Worm (Caenorhabditis elegans) whole organism, L1 larva: ENCODE results near the gene ceeh-1.

ENCODE experiments used
- C04F5.9 ChIP-seq: sonication (generic microtip); optimal IDR thresholded peaks from 2 replicates; lab custom pipeline; 2016; ENCODE audit warnings: missing genetic modification characterization, missing compliant biosample characterization
- C16A3.4 ChIP-seq: fragments of 150-350 bp; optimal IDR thresholded peaks from 2 replicates; lab custom pipeline; 2014; ENCODE audit warnings: missing biosample characterization, missing genetic modification characterization
- C34B4.2 ChIP-seq: sonication (generic microtip); optimal IDR thresholded peaks from 2 replicates; lab custom pipeline; 2017; ENCODE audit warnings: mild to moderate bottlenecking, missing genetic modification characterization, missing compliant biosample characterization
- F16B12.6 ChIP-seq: fragments of 150-350 bp; optimal IDR thresholded peaks from 2 replicates; lab custom pipeline; 2014; ENCODE audit warnings: missing biosample characterization, missing genetic modification characterization
- Y116A8C.19 ChIP-seq: sonication (generic microtip); optimal IDR thresholded peaks from 2 replicates; lab custom pipeline; 2016; ENCODE audit warnings: missing compliant biosample characterization, missing genetic modification characterization, borderline replicate concordance
- aha-1 ChIP-seq: fragments of 150-350 bp; optimal IDR thresholded peaks from 2 replicates; lab custom pipeline; 2014; ENCODE audit warnings: missing biosample characterization, missing genetic modification characterization
- alr-1 ChIP-seq: fragments of 200-800 bp; sonication (Bioruptor generic); optimal IDR thresholded peaks from 2 replicates; lab custom pipeline; 2018; ENCODE audit warnings: borderline replicate concordance, mild to moderate bottlenecking, missing genetic modification characterization, missing compliant biosample characterization
- aly-2 ChIP-seq: fragments of 150-350 bp; optimal IDR thresholded peaks from 2 replicates; lab custom pipeline; 2014; ENCODE audit warnings: missing biosample characterization, missing genetic modification characterization
- ceh-88 ChIP-seq: fragments of 200-800 bp; sonication (Bioruptor generic); IDR thresholded peaks from 2 replicates; pipeline ENCODE4 v1.3.6; 2022; ENCODE audit warnings: missing genetic modification characterization, missing compliant biosample characterization
- ces-1 ChIP-seq: fragments of 150-350 bp; optimal IDR thresholded peaks from 2 replicates; lab custom pipeline; 2014; ENCODE audit warnings: missing biosample characterization, missing genetic modification reagents, missing genetic modification characterization
- dsc-1 ChIP-seq: sonication (generic microtip); optimal IDR thresholded peaks from 2 replicates; lab custom pipeline; 2016; ENCODE audit warnings: mild to moderate bottlenecking, missing genetic modification characterization, missing compliant biosample characterization
- efl-1 ChIP-seq, 4 experiments: fragments of 150-350 bp; optimal IDR thresholded peaks in 3 of 4; peaks in 1 of 4; 1 replicate in 1 of 4; 2 replicates in 3 of 4; lab custom pipeline; 2014; ENCODE audit warnings: missing biosample characterization in 2 of 4, missing genetic modification characterization in 2 of 4, missing genetic modification reagents in 2 of 4
- egl-13 ChIP-seq: sonication (generic microtip); optimal IDR thresholded peaks from 2 replicates; lab custom pipeline; 2016; ENCODE audit warnings: missing genotype, missing genetic modification reagents, missing genetic modification characterization, missing compliant biosample characterization
- fkh-10 ChIP-seq: sonication (generic microtip); optimal IDR thresholded peaks from 2 replicates; lab custom pipeline; 2017; ENCODE audit warnings: missing biosample characterization, missing genetic modification reagents, missing genetic modification characterization
- fkh-8 ChIP-seq: sonication (generic microtip); optimal IDR thresholded peaks from 2 replicates; lab custom pipeline; 2016; ENCODE audit warnings: mild to moderate bottlenecking, missing genetic modification characterization, missing compliant biosample characterization
- hlh-17 ChIP-seq: fragments of 200-800 bp; sonication (Bioruptor generic); optimal IDR thresholded peaks from 2 replicates; lab custom pipeline; 2018; ENCODE audit warnings: missing genetic modification characterization, mild to moderate bottlenecking, missing compliant biosample characterization, moderate library complexity, borderline replicate concordance
- hlh-4 ChIP-seq: sonication (generic microtip); optimal IDR thresholded peaks from 2 replicates; lab custom pipeline; 2016; ENCODE audit warnings: mild to moderate bottlenecking, missing genetic modification characterization, missing compliant biosample characterization
- hpl-2 ChIP-seq: fragments of 150-350 bp; optimal IDR thresholded peaks from 2 replicates; lab custom pipeline; 2014; ENCODE audit warnings: missing biosample characterization, missing genetic modification reagents, missing genetic modification characterization
- lin-14 ChIP-seq: fragments of 200-800 bp; sonication (Bioruptor generic); optimal IDR thresholded peaks from 2 replicates; lab custom pipeline; 2018; ENCODE audit warnings: mild to moderate bottlenecking, missing genetic modification characterization, moderate library complexity, missing compliant biosample characterization
- lir-3 ChIP-seq: sonication (generic microtip); optimal IDR thresholded peaks from 2 replicates; lab custom pipeline; 2016; ENCODE audit warnings: mild to moderate bottlenecking, missing genetic modification characterization, moderate library complexity, missing compliant biosample characterization; ENCODE audit not compliant: poor library complexity
- mab-9 ChIP-seq: fragments of 200-800 bp; sonication (Bioruptor generic); IDR thresholded peaks from 2 replicates; pipeline ENCODE4 v1.3.6; 2022; ENCODE audit warnings: missing genetic modification reagents, missing genetic modification characterization, missing compliant biosample characterization
- mdl-1 ChIP-seq, 2 experiments: fragments of 150-350 bp; optimal IDR thresholded peaks; 2 replicates each; lab custom pipeline; 2014 to 2017; ENCODE audit warnings: missing biosample characterization in 2 of 2, missing genetic modification characterization in 2 of 2, inconsistent platforms in 1 of 2
- nhr-12 ChIP-seq: sonication (generic microtip); optimal IDR thresholded peaks from 2 replicates; lab custom pipeline; 2017; ENCODE audit warnings: missing biosample characterization, missing genetic modification characterization
- nhr-20 ChIP-seq: sonication (generic microtip); optimal IDR thresholded peaks from 2 replicates; lab custom pipeline; 2016; ENCODE audit warnings: mild to moderate bottlenecking, missing genetic modification characterization, missing compliant biosample characterization
- nhr-47 ChIP-seq: sonication (generic microtip); optimal IDR thresholded peaks from 2 replicates; lab custom pipeline; 2016; ENCODE audit warnings: mild to moderate bottlenecking, missing genetic modification characterization, moderate library complexity, missing compliant biosample characterization
- nhr-71 ChIP-seq: sonication (generic microtip); optimal IDR thresholded peaks from 2 replicates; lab custom pipeline; 2016; ENCODE audit warnings: mild to moderate bottlenecking, missing genetic modification characterization, moderate library complexity, missing compliant biosample characterization
- nhr-76 ChIP-seq: sonication (generic microtip); optimal IDR thresholded peaks from 2 replicates; lab custom pipeline; 2017; ENCODE audit warnings: missing biosample characterization, missing genetic modification characterization
- nhr-77 ChIP-seq: fragments of 150-350 bp; optimal IDR thresholded peaks from 2 replicates; lab custom pipeline; 2014; ENCODE audit warnings: missing biosample characterization, missing genetic modification characterization
- nhr-85 ChIP-seq: sonication (generic microtip); peaks from one replicate; lab custom pipeline; 2016; ENCODE audit warnings: missing genetic modification characterization, inconsistent platforms, missing compliant biosample characterization
- nhr-90 ChIP-seq: sonication (generic microtip); optimal IDR thresholded peaks from 2 replicates; lab custom pipeline; 2016; ENCODE audit warnings: mild to moderate bottlenecking, missing genetic modification characterization, missing compliant biosample characterization; ENCODE audit not compliant: poor library complexity
- pax-3 ChIP-seq: fragments of 200-800 bp; sonication (Bioruptor generic); optimal IDR thresholded peaks from 2 replicates; lab custom pipeline; 2018; ENCODE audit warnings: mild to moderate bottlenecking, missing genetic modification characterization, moderate library complexity, missing compliant biosample characterization
- pqm-1 ChIP-seq: sonication (generic microtip); optimal IDR thresholded peaks from 3 replicates; lab custom pipeline; 2017; ENCODE audit warnings: missing biosample characterization, missing genetic modification characterization
- rnt-1 ChIP-seq: sonication (generic microtip); optimal IDR thresholded peaks from 2 replicates; lab custom pipeline; 2016; ENCODE audit warnings: mild to moderate bottlenecking, missing genetic modification characterization, moderate library complexity, missing compliant biosample characterization
- snpc-4 ChIP-seq: fragments of 150-350 bp; optimal IDR thresholded peaks from 2 replicates; lab custom pipeline; 2014; ENCODE audit warnings: missing biosample characterization, missing genetic modification characterization
- sox-4 ChIP-seq: sonication (generic microtip); optimal IDR thresholded peaks from 2 replicates; lab custom pipeline; 2016; ENCODE audit warnings: missing genetic modification characterization, missing compliant biosample characterization
- sptf-1 ChIP-seq: fragments of 150-350 bp; optimal IDR thresholded peaks from 2 replicates; lab custom pipeline; 2014; ENCODE audit warnings: missing biosample characterization, missing genetic modification characterization
- swsn-7 ChIP-seq: sonication (generic microtip); optimal IDR thresholded peaks from 2 replicates; lab custom pipeline; 2016; ENCODE audit warnings: missing genetic modification characterization, missing compliant biosample characterization
- tlp-1 ChIP-seq: fragments of 150-350 bp; optimal IDR thresholded peaks from 2 replicates; lab custom pipeline; 2014; ENCODE audit warnings: missing biosample characterization, missing genetic modification characterization
- unc-130 ChIP-seq: fragments of 150-350 bp; optimal IDR thresholded peaks from 2 replicates; lab custom pipeline; 2017; ENCODE audit warnings: missing biosample characterization, missing genetic modification characterization, inconsistent platforms
- unc-62 ChIP-seq: fragments of 150-350 bp; optimal IDR thresholded peaks from 2 replicates; lab custom pipeline; 2014; ENCODE audit warnings: missing biosample characterization, missing genetic modification reagents, missing genetic modification characterization
- unc-86 ChIP-seq: sonication (generic microtip); optimal IDR thresholded peaks from 2 replicates; lab custom pipeline; 2016; ENCODE audit warnings: missing genetic modification characterization, missing compliant biosample characterization
- vab-15 ChIP-seq: sonication (generic microtip); optimal IDR thresholded peaks from 2 replicates; lab custom pipeline; 2017; ENCODE audit warnings: missing genotype, mild to moderate bottlenecking, missing genetic modification characterization, missing compliant biosample characterization
- xbp-1 ChIP-seq: sonication (generic microtip); optimal IDR thresholded peaks from 2 replicates; lab custom pipeline; 2016; ENCODE audit warnings: missing genetic modification characterization, missing compliant biosample characterization
- zag-1 ChIP-seq: fragments of 150-350 bp; optimal IDR thresholded peaks from 2 replicates; lab custom pipeline; 2014; ENCODE audit warnings: missing biosample characterization, missing genetic modification characterization
- zip-4 ChIP-seq: fragments of 200-800 bp; sonication (Bioruptor generic); optimal IDR thresholded peaks from 2 replicates; lab custom pipeline; 2018; ENCODE audit warnings: mild to moderate bottlenecking, missing genetic modification characterization, moderate library complexity, missing compliant biosample characterization
- ztf-4 ChIP-seq: fragments of 150-350 bp; optimal IDR thresholded peaks from 2 replicates; lab custom pipeline; 2014; ENCODE audit warnings: missing biosample characterization, missing genetic modification characterization

ceeh-1 gene

DNA sequence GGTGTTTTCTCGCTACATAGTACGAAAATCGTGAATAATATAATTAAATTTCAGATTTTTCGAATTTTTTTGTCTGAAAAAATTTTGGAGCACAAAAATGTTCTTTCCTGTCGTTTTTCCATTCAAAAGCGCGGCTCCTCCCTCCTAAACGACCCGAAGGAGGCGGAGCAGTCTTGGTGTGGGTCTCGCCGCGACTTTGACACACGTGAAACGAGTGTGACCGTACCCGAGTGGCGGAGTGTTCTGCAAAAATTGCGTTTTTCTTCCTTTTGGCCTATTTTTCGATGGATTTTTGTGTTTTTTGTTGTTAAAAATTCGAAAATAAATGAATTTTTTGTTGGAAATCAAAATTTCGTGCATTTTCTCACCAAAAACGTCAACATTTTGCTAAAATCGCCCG, 38.5 kb downstream of the ceeh-1 start, which contains the start of gene snt-2 (continued):
- TF ChIP-seq zip-4 (GFP tag; lab: Kevin White, UChicago) (peak; percentile 24), aha-1 (tag; lab: Kevin White, UChicago) (peak; percentile 49), swsn-7 (tag; lab: Kevin White, UChicago) (peak; percentile 76), nhr-71 (tag; lab: Kevin White, UChicago) (peak; percentile 85), sptf-1 (tag; lab: Kevin White, UChicago) (no peak), nhr-90 (tag; lab: Kevin White, UChicago) (peak; percentile 76), vab-15 (tag; lab: Kevin White, UChicago) (peak; percentile 24), ztf-4 (tag; lab: Kevin White, UChicago) (peak; percentile 16), fkh-10 (GFP tag; lab: Kevin White, UChicago) (peak; percentile 5), hpl-2 (GFP tag; lab: Kevin White, UChicago) (peak; percentile 26), nhr-77 (tag; lab: Kevin White, UChicago) (peak; percentile 70), pqm-1 (tag; lab: Kevin White, UChicago) (no peak), egl-13 (peak; percentile 43), tlp-1 (no peak), snpc-4 (tag; lab: Kevin White, UChicago) (peak; percentile 43), pax-3 (tag; lab: Kevin White, UChicago) (peak; percentile 63), xbp-1 (tag; lab: Kevin White, UChicago) (peak; percentile 71), unc-130 (tag; lab: Kevin White, UChicago) (no peak), nhr-85 (tag; lab: Kevin White, UChicago) (peak; percentile 85), C16A3.4 (peak; percentile 80), ces-1 (GFP tag; lab: Kevin White, UChicago) (no peak), nhr-76 (no peak), unc-86 (tag; lab: Kevin White, UChicago) (peak; percentile 72), mab-9 (GFP tag; lab: Robert Waterston, UW) (no peak), aly-2 (tag; lab: Kevin White, UChicago) (peak; percentile 19), rnt-1 (tag; lab: Kevin White, UChicago) (peak; percentile 89), zag-1 (tag; lab: Kevin White, UChicago) (no peak), nhr-12 (tag; lab: Kevin White, UChicago) (no peak), nhr-20 (tag; lab: Kevin White, UChicago) (peak; percentile 73), alr-1 (tag; lab: Kevin White, UChicago) (no peak), fkh-8 (peak; percentile 84), lin-14 (GFP tag; lab: Kevin White, UChicago) (no peak), sox-4 (tag; lab: Kevin White, UChicago) (no peak), C04F5.9 (tag; lab: Kevin White, UChicago) (peak; percentile 50), dsc-1 (tag; lab: Kevin White, UChicago) (peak; percentile 77), C34B4.2 (tag; lab: Kevin White, UChicago) (no peak), hlh-4 (tag; lab: Kevin White, UChicago) (no peak), hlh-17 (GFP tag; lab: Kevin White, UChicago) (no peak), Y116A8C.19 (tag; lab: Kevin White, UChicago) (no peak), lir-3 (tag; lab: Kevin White, UChicago) (peak; percentile 67), nhr-47 (tag; lab: Kevin White, UChicago) (peak; percentile 85), efl-1 (optimal IDR thresholded peaks at IDR 0.05; lab: Kevin White, UChicago) (peak; percentile 84 to 86), efl-1 (GFP tag; optimal IDR thresholded peaks at IDR 0.05 in 1 of 2; lab: Kevin White, UChicago) (peak; percentile 82 to 97), ceh-88 (GFP tag; lab: Robert Waterston, UW) (peak; percentile 30; the same call in 1 of the 2 replicates), F16B12.6 (tag; lab: Kevin White, UChicago) (peak; percentile 44), unc-62 (no peak), mdl-1 (tag; optimal IDR thresholded peaks at IDR 0.05; lab: Kevin White, UChicago) (peak in 1 of 2 experiments; percentile 63)
